Worm (Caenorhabditis elegans): Measurements from ENCODE around the gene F29B9.11.

ce11 chrIV:4688221-4688620, 28.2 kb upstream of the F29B9.11 start, which contains the start of gene bus-4:
- TF ChIP-seq lsy-12 (tag; optimal IDR thresholded peaks at IDR 0.05): no peak
- TF ChIP-seq nhr-67 (tag; optimal IDR thresholded peaks at IDR 0.05): no peak
- TF ChIP-seq ceh-28 (tag; optimal IDR thresholded peaks at IDR 0.05): no peak
- TF ChIP-seq hmg-11 (tag; optimal IDR thresholded peaks at IDR 0.05): no peak
- TF ChIP-seq pha-4 (tag; optimal IDR thresholded peaks at IDR 0.05): no peak
- TF ChIP-seq snpc-4 (tag; optimal IDR thresholded peaks at IDR 0.05): no peak

Data from whole organism, L3 larva.